Worm (Caenorhabditis elegans) whole organism, L4/young adult: ENCODE data around the gene srab-3.

ENCODE experiments used
- W03F9.2 ChIP-seq: fragments of 150-350 bp; optimal IDR thresholded peaks from 2 replicates; lab custom pipeline; 2014; ENCODE audit warnings: missing biosample characterization, missing genetic modification characterization
- dao-5 ChIP-seq: sonication (generic microtip); optimal IDR thresholded peaks from 2 replicates; lab custom pipeline; 2016; ENCODE audit warnings: missing genotype, missing genetic modification characterization, moderate library complexity, missing compliant biosample characterization
- him-1 ChIP-seq: sonication (generic microtip); optimal IDR thresholded peaks from 2 replicates; lab custom pipeline; 2016; ENCODE audit warnings: missing genotype, missing genetic modification reagents, missing genetic modification characterization, missing compliant biosample characterization

ce11 chrV:5130018-5130417 lies 22.3 kb upstream of the srab-3 start, which contains the start of gene F14F9.8:
- TF ChIP-seq him-1 (no peak), dao-5 (tag; lab: Kevin White, UChicago) (no peak), W03F9.2 (tag; lab: Kevin White, UChicago) (no peak)
